Fruit fly (Drosophila melanogaster) whole organism, embryonic: ENCODE data around the gene CG34179.

Experiments used
- Abd-B ChIP-seq: fragments of 200-800 bp; sonication (Bioruptor generic); optimal IDR thresholded peaks from 2 replicates; lab custom pipeline; 2018; ENCODE audit warnings: missing biosample characterization, mild to moderate bottlenecking, missing genetic modification characterization, moderate library complexity
- Awh ChIP-seq: fragments of 200-800 bp; sonication (Bioruptor generic); IDR thresholded peaks from 2 replicates; pipeline ENCODE4, ENCODE4 v1.3.6; 2022; ENCODE audit warnings: missing biosample characterization, missing genetic modification characterization
- Blimp-1 ChIP-seq: fragments of 200-800 bp; sonication (Bioruptor generic); optimal IDR thresholded peaks from 3 replicates; lab custom pipeline; 2018; ENCODE audit warnings: missing biosample characterization, missing genetic modification characterization, mild to moderate bottlenecking, moderate library complexity, missing genetic modification reagents
- CG11398 ChIP-seq: fragments of 200-800 bp; sonication (Bioruptor generic); optimal IDR thresholded peaks from 2 replicates; lab custom pipeline; 2016; ENCODE audit warnings: missing biosample characterization, missing genetic modification characterization
- CG11723 ChIP-seq: fragments of 200-800 bp; sonication (Bioruptor generic); optimal IDR thresholded peaks from 2 replicates; lab custom pipeline; 2017; ENCODE audit warnings: missing biosample characterization, mild to moderate bottlenecking, missing genetic modification characterization
- CG12104 ChIP-seq: fragments of 200-800 bp; sonication (Bioruptor generic); optimal IDR thresholded peaks from 3 replicates; lab custom pipeline; 2016; ENCODE audit warnings: missing biosample characterization, missing genetic modification characterization
- CG13424 ChIP-seq: fragments of 200-800 bp; sonication (Bioruptor generic); optimal IDR thresholded peaks from 2 replicates; lab custom pipeline; 2019; ENCODE audit warnings: missing biosample characterization, mild to moderate bottlenecking, missing genetic modification characterization, moderate library complexity
- CG13775 ChIP-seq: fragments of 200-800 bp; sonication (Bioruptor generic); optimal IDR thresholded peaks from 3 replicates; lab custom pipeline; 2017; ENCODE audit warnings: missing biosample characterization, mild to moderate bottlenecking, missing genetic modification characterization
- CG13894 ChIP-seq: fragments of 200-800 bp; sonication (Bioruptor generic); optimal IDR thresholded peaks from 3 replicates; lab custom pipeline; 2018; ENCODE audit warnings: missing biosample characterization, mild to moderate bottlenecking, missing genetic modification characterization, moderate library complexity
- CG2889 ChIP-seq: fragments of 200-800 bp; sonication (Bioruptor generic); IDR thresholded peaks from 3 replicates; pipeline ENCODE4 v1.3.6; 2022; ENCODE audit warnings: missing biosample characterization, missing genetic modification characterization
- CG32767 ChIP-seq: fragments of 200-800 bp; sonication (Bioruptor generic); IDR thresholded peaks from 2 replicates; pipeline ENCODE4 v1.3.6; 2022; ENCODE audit warnings: missing biosample characterization, missing genetic modification characterization
- CG32772 ChIP-seq: fragments of 200-800 bp; sonication (Bioruptor generic); IDR thresholded peaks from 2 replicates; pipeline ENCODE4 v1.3.6; 2022; ENCODE audit warnings: missing biosample characterization, missing genetic modification characterization
- CG34422 ChIP-seq: fragments of 200-800 bp; sonication (Bioruptor generic); IDR thresholded peaks from 3 replicates; pipeline ENCODE4 v1.3.6; 2022; ENCODE audit warnings: missing biosample characterization, missing genetic modification characterization
- CG3838 ChIP-seq: fragments of 200-800 bp; sonication (Bioruptor generic); optimal IDR thresholded peaks from 3 replicates; lab custom pipeline; 2016; ENCODE audit warnings: missing biosample characterization, missing genetic modification characterization
- CG5953 ChIP-seq: fragments of 200-800 bp; sonication (Bioruptor generic); IDR thresholded peaks from 2 replicates; pipeline ENCODE4 v1.3.6; 2022; ENCODE audit warnings: missing biosample characterization, missing genetic modification characterization
- CG7357 ChIP-seq: fragments of 200-800 bp; sonication (Bioruptor generic); IDR thresholded peaks from 3 replicates; pipeline ENCODE4 v1.3.6; 2022; ENCODE audit warnings: missing biosample characterization, missing genetic modification characterization
- CG7963 ChIP-seq: fragments of 200-800 bp; sonication (Bioruptor generic); IDR thresholded peaks from 3 replicates; pipeline ENCODE4 v1.3.6; 2022; ENCODE audit warnings: missing biosample characterization, missing genetic modification characterization; ENCODE audit not compliant: partially characterized antibody
- CG8765 ChIP-seq: fragments of 200-800 bp; sonication (Bioruptor generic); IDR thresholded peaks from 2 replicates; pipeline ENCODE4 v1.3.6; 2022; ENCODE audit warnings: missing biosample characterization, missing genetic modification characterization
- CG9932 ChIP-seq: fragments of 200-800 bp; sonication (Bioruptor generic); IDR thresholded peaks from 2 replicates; pipeline ENCODE4 v1.3.6; 2022; ENCODE audit warnings: missing biosample characterization, missing genetic modification characterization
- Chrac-16 ChIP-seq: fragments of 200-800 bp; sonication (Bioruptor generic); optimal IDR thresholded peaks from 3 replicates; lab custom pipeline; 2016; ENCODE audit warnings: missing biosample characterization, missing genetic modification characterization
- CrebB ChIP-seq: fragments of 200-800 bp; sonication (Bioruptor generic); optimal IDR thresholded peaks from 3 replicates; lab custom pipeline; 2018; ENCODE audit warnings: missing biosample characterization, mild to moderate bottlenecking, missing genetic modification characterization
- Dbx ChIP-seq: fragments of 200-800 bp; sonication (Bioruptor generic); IDR thresholded peaks from 3 replicates; pipeline ENCODE4 v1.3.6; 2022; ENCODE audit warnings: missing biosample characterization, missing genetic modification characterization
- E2f2 ChIP-seq: fragments of 200-800 bp; sonication (Bioruptor generic); IDR thresholded peaks from 2 replicates; pipeline ENCODE4 v1.3.6; 2022; ENCODE audit warnings: missing biosample characterization, missing genetic modification characterization
- Fer2 ChIP-seq: fragments of 200-800 bp; sonication (Bioruptor generic); optimal IDR thresholded peaks from 2 replicates; lab custom pipeline; 2018; ENCODE audit warnings: missing biosample characterization, mild to moderate bottlenecking, missing genetic modification characterization, moderate library complexity
- Hr78 ChIP-seq, 2 experiments: fragments of 200-800 bp in 1 of 2; fragments of >200 bp in 1 of 2; sonication (Bioruptor generic) in 1 of 2; optimal IDR thresholded peaks; 2 replicates each; lab custom pipeline; 2017 to 2019; ENCODE audit warnings: missing biosample characterization in 2 of 2, missing genetic modification characterization in 2 of 2, mild to moderate bottlenecking in 1 of 2, moderate library complexity in 1 of 2
- Lim3 ChIP-seq: fragments of 200-800 bp; sonication (Bioruptor generic); IDR thresholded peaks from 2 replicates; pipeline ENCODE4 v1.3.6; 2022; ENCODE audit warnings: missing biosample characterization, missing genetic modification characterization
- MBD-R2 ChIP-seq: fragments of 200-800 bp; sonication (Bioruptor generic); IDR thresholded peaks from 2 replicates; pipeline ENCODE4 v1.3.6; 2022; ENCODE audit warnings: missing biosample characterization, missing genetic modification characterization
- Myb ChIP-seq: fragments of 200-800 bp; sonication (Bioruptor generic); optimal IDR thresholded peaks from 2 replicates; lab custom pipeline; 2016; ENCODE audit warnings: missing biosample characterization, missing genetic modification characterization
- NC2β ChIP-seq: fragments of 200-800 bp; sonication (Bioruptor generic); optimal IDR thresholded peaks from 2 replicates; lab custom pipeline; 2016; ENCODE audit warnings: missing biosample characterization, missing genetic modification characterization
- Ravus ChIP-seq: fragments of 200-800 bp; sonication (Bioruptor generic); IDR thresholded peaks from 2 replicates; pipeline ENCODE4 v1.3.6; 2022; ENCODE audit warnings: missing biosample characterization, missing genetic modification characterization
- Vsx1 ChIP-seq: fragments of 200-800 bp; sonication (Bioruptor generic); optimal IDR thresholded peaks from 2 replicates; lab custom pipeline; 2017; ENCODE audit warnings: missing biosample characterization, mild to moderate bottlenecking, missing genetic modification characterization, missing genetic modification reagents
- ac ChIP-seq: fragments of 200-800 bp; sonication (Bioruptor generic); optimal IDR thresholded peaks from 3 replicates; lab custom pipeline; 2017; ENCODE audit warnings: missing biosample characterization, mild to moderate bottlenecking, missing genetic modification characterization
- aop ChIP-seq: fragments of 200-800 bp; sonication (Bioruptor generic); IDR thresholded peaks from 2 replicates; pipeline ENCODE4 v1.3.6; 2022; ENCODE audit warnings: missing biosample characterization, missing genetic modification characterization
- ash1 ChIP-seq: fragments of 200-800 bp; sonication (Bioruptor generic); optimal IDR thresholded peaks from 2 replicates; lab custom pipeline; 2018; ENCODE audit warnings: missing biosample characterization, mild to moderate bottlenecking, missing genetic modification characterization
- bigmax ChIP-seq: fragments of 200-800 bp; sonication (Bioruptor generic); optimal IDR thresholded peaks from 2 replicates; lab custom pipeline; 2018; ENCODE audit warnings: missing biosample characterization, mild to moderate bottlenecking, missing genetic modification characterization
- br ChIP-seq: fragments of >200 bp; optimal IDR thresholded peaks from 2 replicates; lab custom pipeline; 2017
- cato ChIP-seq: fragments of 200-800 bp; sonication (Bioruptor generic); optimal IDR thresholded peaks from 2 replicates; lab custom pipeline; 2016; ENCODE audit warnings: missing biosample characterization, missing genetic modification characterization, borderline replicate concordance
- cg ChIP-seq: fragments of 200-800 bp; sonication (Bioruptor generic); optimal IDR thresholded peaks from 3 replicates; lab custom pipeline; 2019; ENCODE audit warnings: missing biosample characterization, mild to moderate bottlenecking, missing genetic modification characterization, moderate library complexity
- dan ChIP-seq: fragments of 200-800 bp; sonication (Bioruptor generic); IDR thresholded peaks from 2 replicates; pipeline ENCODE4 v1.3.6; 2022; ENCODE audit warnings: missing biosample characterization, missing genetic modification characterization
- dati ChIP-seq: fragments of 200-800 bp; sonication (Bioruptor generic); IDR thresholded peaks from 2 replicates; pipeline ENCODE4 v1.3.6; 2022; ENCODE audit warnings: missing biosample characterization, missing genetic modification characterization
- emc ChIP-seq: fragments of 200-800 bp; sonication (Bioruptor generic); optimal IDR thresholded peaks from 2 replicates; lab custom pipeline; 2016; ENCODE audit warnings: missing biosample characterization, missing genetic modification characterization
- esg ChIP-seq: fragments of 200-800 bp; sonication (Bioruptor generic); conservative IDR thresholded peaks from 2 replicates; pipeline ENCODE4 v1.3.6; 2022; ENCODE audit warnings: missing biosample characterization, missing genetic modification characterization
- eyg ChIP-seq: fragments of 200-800 bp; sonication (Bioruptor generic); optimal IDR thresholded peaks from 3 replicates; lab custom pipeline; 2016; ENCODE audit warnings: missing biosample characterization, missing genetic modification characterization
- gem ChIP-seq: fragments of 200-800 bp; sonication (Bioruptor generic); optimal IDR thresholded peaks from 2 replicates; lab custom pipeline; 2019; ENCODE audit warnings: missing biosample characterization, mild to moderate bottlenecking, missing genetic modification characterization, moderate library complexity
- ham ChIP-seq: fragments of 200-800 bp; sonication (Bioruptor generic); IDR thresholded peaks from 2 replicates; pipeline ENCODE4 v1.3.6; 2022; ENCODE audit warnings: missing biosample characterization, missing genetic modification characterization
- insv ChIP-seq, 2 experiments: fragments of 200-800 bp; sonication (Bioruptor generic); optimal IDR thresholded peaks; 3 replicates each; lab custom pipeline; 2016 to 2018; ENCODE audit warnings: missing biosample characterization in 2 of 2, missing genetic modification characterization in 2 of 2
- kni ChIP-seq: fragments of 200-800 bp; sonication (Bioruptor generic); optimal IDR thresholded peaks from 3 replicates; lab custom pipeline; 2017; ENCODE audit warnings: mild to moderate bottlenecking, missing biosample characterization, missing genetic modification reagents, missing genetic modification characterization
- nerfin-2 ChIP-seq: fragments of 200-800 bp; sonication (Bioruptor generic); IDR thresholded peaks from 2 replicates; pipeline ENCODE4 v1.3.6; 2022; ENCODE audit warnings: missing biosample characterization, missing genetic modification characterization; ENCODE audit not compliant: partially characterized antibody
- org-1 ChIP-seq: fragments of 200-800 bp; sonication (Bioruptor generic); optimal IDR thresholded peaks from 2 replicates; lab custom pipeline; 2017; ENCODE audit warnings: missing biosample characterization, missing genetic modification characterization
- unc-4 ChIP-seq: fragments of 200-800 bp; sonication (Bioruptor generic); IDR thresholded peaks from 2 replicates; pipeline ENCODE4 v1.3.6; 2022; ENCODE audit warnings: missing biosample characterization, missing genetic modification characterization; ENCODE audit not compliant: partially characterized antibody
- vnd ChIP-seq: fragments of 200-800 bp; sonication (Bioruptor generic); IDR thresholded peaks from 3 replicates; pipeline ENCODE4 v1.3.6; 2022; ENCODE audit warnings: missing biosample characterization, missing genetic modification characterization; ENCODE audit not compliant: partially characterized antibody
- zen ChIP-seq: fragments of 200-800 bp; sonication (Bioruptor generic); optimal IDR thresholded peaks from 3 replicates; lab custom pipeline; 2018; ENCODE audit warnings: missing biosample characterization, mild to moderate bottlenecking, missing genetic modification characterization, moderate library complexity

Gene CG34179

dm6 chr2L:6074314-6074713 lies 25.8 kb upstream of the CG34179 start (continued):
- no peak for TF ChIP-seq vnd
- no peak for TF ChIP-seq E2f2 (GFP tag; lab: Robert Waterston, UW)
- no peak for TF ChIP-seq Myb (GFP tag; lab: Kevin White, UChicago)
- TF ChIP-seq Dbx (GFP tag; lab: Robert Waterston, UW): no peak
- TF ChIP-seq CG3838: no peak
- no peak for TF ChIP-seq MBD-R2 (GFP tag; lab: Robert Waterston, UW)
- no peak for TF ChIP-seq CG11398 (GFP tag; lab: Kevin White, UChicago)
- no peak for TF ChIP-seq Hr78 (GFP tag; optimal IDR thresholded peaks at IDR 0.05; lab: Kevin White, UChicago)
- peak; percentile 52 for TF ChIP-seq kni (GFP tag; lab: Kevin White, UChicago)
- peak; percentile 46; the same call in 1 of the 2 replicates for TF ChIP-seq CG32772
- no peak for TF ChIP-seq insv (GFP tag; optimal IDR thresholded peaks at IDR 0.05; lab: Kevin White, UChicago)
- 0 out of 3 replicates have a peak, but pooled peaks have one; percentile 20 for TF ChIP-seq CG34422 (GFP tag; lab: Robert Waterston, UW)
- TF ChIP-seq ham (GFP tag; lab: Robert Waterston, UW): no peak
- no peak for TF ChIP-seq unc-4
- no peak for TF ChIP-seq zen (tag; lab: Kevin White, UChicago)
- TF ChIP-seq CG8765 (GFP tag; lab: Robert Waterston, UW): no peak
- no peak for TF ChIP-seq esg
- no peak for TF ChIP-seq CG32767 (GFP tag; lab: Robert Waterston, UW)
- TF ChIP-seq CrebB: no peak
- TF ChIP-seq Vsx1 (GFP tag; lab: Kevin White, UChicago): no peak
- TF ChIP-seq org-1: no peak
- no peak for TF ChIP-seq Chrac-16 (GFP tag; lab: Kevin White, UChicago)
- no peak for TF ChIP-seq CG13424
- TF ChIP-seq Awh (GFP tag; lab: Robert Waterston, UW): no peak
- TF ChIP-seq Lim3 (GFP tag; lab: Robert Waterston, UW): no peak
- no peak for TF ChIP-seq br
- TF ChIP-seq CG13775: no peak
- TF ChIP-seq Ravus (GFP tag; lab: Robert Waterston, UW): no peak
- TF ChIP-seq ash1 (GFP tag; lab: Kevin White, UChicago): no peak
- peak; percentile 41 for TF ChIP-seq CG13894 (tag; lab: Kevin White, UChicago)
- no peak for TF ChIP-seq dati (GFP tag; lab: Robert Waterston, UW)
- no peak for TF ChIP-seq Fer2 (tag; lab: Kevin White, UChicago)
- no peak for TF ChIP-seq gem (tag; lab: Kevin White, UChicago)
- TF ChIP-seq NC2β (GFP tag; lab: Kevin White, UChicago): no peak
- TF ChIP-seq CG11723 (GFP tag; lab: Kevin White, UChicago): no peak
- no peak for TF ChIP-seq CG5953 (GFP tag; lab: Robert Waterston, UW)
- no peak for TF ChIP-seq ac (GFP tag; lab: Kevin White, UChicago)
- no peak for TF ChIP-seq CG7357
- no peak for TF ChIP-seq cato (GFP tag; lab: Kevin White, UChicago)
- TF ChIP-seq Blimp-1 (GFP tag; lab: Kevin White, UChicago): peak; percentile 92
- TF ChIP-seq aop (GFP tag; lab: Robert Waterston, UW): no peak
- 0 out of 3 replicates have a peak, but pooled peaks have one; percentile 19 for TF ChIP-seq CG2889 (GFP tag; lab: Robert Waterston, UW)
- TF ChIP-seq dan (GFP tag; lab: Robert Waterston, UW): no peak
- TF ChIP-seq CG12104: no peak
- no peak for TF ChIP-seq CG7963 (GFP tag; lab: Robert Waterston, UW)
- TF ChIP-seq emc (GFP tag; lab: Kevin White, UChicago): no peak
- no peak for TF ChIP-seq nerfin-2 (GFP tag; lab: Robert Waterston, UW)
- no peak for TF ChIP-seq CG9932
- no peak for TF ChIP-seq Abd-B
- TF ChIP-seq cg: peak; percentile 2
- TF ChIP-seq bigmax (GFP tag; lab: Kevin White, UChicago): no peak
- TF ChIP-seq eyg (GFP tag; lab: Kevin White, UChicago): no peak
